Fruit fly (Drosophila melanogaster): Measurements from ENCODE around the gene CG3823.
A peak's percentile ranks its signal among the peaks of the same experiment; 100 is the strongest.

The CG3823 gene

DNA sequence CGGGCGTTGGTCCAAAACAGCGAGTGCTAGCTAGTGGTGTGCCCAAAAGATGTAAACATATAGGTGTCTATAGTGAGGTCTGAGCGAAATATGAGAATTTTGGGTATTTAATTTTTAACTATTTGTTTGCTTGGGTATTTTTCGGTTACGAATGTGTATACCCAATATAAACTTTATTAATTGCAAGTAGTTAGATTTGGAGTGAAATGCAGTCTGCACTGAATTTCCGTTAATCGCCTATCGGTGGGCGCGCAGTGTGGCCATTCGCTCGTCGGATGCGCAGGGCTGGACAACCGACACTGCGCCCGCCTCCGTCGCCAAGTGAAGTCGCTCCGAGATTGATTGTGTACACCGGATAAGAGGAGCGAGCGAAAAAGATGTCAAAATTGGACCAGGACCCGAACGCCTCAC is 8.6 kb upstream of the CG3823 start, which contains the start of the genes CG15891 and CG3815 (continued):
- no peak for TF ChIP-seq Doc3 (GFP tag; IDR thresholded peaks at IDR 0.05; ENCODE audit: partially characterized antibody)
- no peak for TF ChIP-seq CG6854 (GFP tag; optimal IDR thresholded peaks at IDR 0.05)
- peak; percentile 42; the same call in 1 of the 2 replicates for TF ChIP-seq CG6272 (GFP tag; IDR thresholded peaks at IDR 0.05)
- TF ChIP-seq ttk (GFP tag; IDR thresholded peaks at IDR 0.05), result no peak
- TF ChIP-seq grn (GFP tag; optimal IDR thresholded peaks at IDR 0.05), result peak; percentile 66
- TF ChIP-seq CG17385 (GFP tag; optimal IDR thresholded peaks at IDR 0.05), result no peak
- TF ChIP-seq btn (GFP tag; optimal IDR thresholded peaks at IDR 0.05), result no peak
- TF ChIP-seq stwl (tag; optimal IDR thresholded peaks at IDR 0.05), result peak; percentile 82
- TF ChIP-seq Opbp (GFP tag; IDR thresholded peaks at IDR 0.05; ENCODE audit: partially characterized antibody), result 0 out of 3 replicates have a peak, but pooled peaks have one; percentile 48
- no peak for TF ChIP-seq Lim3 (GFP tag; IDR thresholded peaks at IDR 0.05)
- TF ChIP-seq dati (GFP tag; IDR thresholded peaks at IDR 0.05), result no peak
- no peak for TF ChIP-seq Awh (GFP tag; IDR thresholded peaks at IDR 0.05)
- peak; percentile 44 for TF ChIP-seq unpg (GFP tag; optimal IDR thresholded peaks at IDR 0.05)
- peak; percentile 67 for TF ChIP-seq CG34376 (GFP tag; optimal IDR thresholded peaks at IDR 0.05)
- no peak for TF ChIP-seq hkb (optimal IDR thresholded peaks at IDR 0.05)
- 0 out of 2 replicates have a peak, but pooled peaks have one; percentile 21 for TF ChIP-seq hkb (GFP tag; IDR thresholded peaks at IDR 0.05)
- peak; percentile 97 for TF ChIP-seq Sry-β (GFP tag; optimal IDR thresholded peaks at IDR 0.05)
- peak; percentile 47 for TF ChIP-seq Hsf (GFP tag; optimal IDR thresholded peaks at IDR 0.05)
- TF ChIP-seq CG31441 (GFP tag; IDR thresholded peaks at IDR 0.05), result no peak; the same call in 1 of the 2 replicates
- peak; percentile 48 to 53 for TF ChIP-seq dpn (GFP tag; optimal IDR thresholded peaks at IDR 0.05)
- TF ChIP-seq Camta (GFP tag; optimal IDR thresholded peaks at IDR 0.05), result peak; percentile 33
- 0 out of 2 replicates have a peak, but pooled peaks have one; percentile 28 for TF ChIP-seq CG32767 (GFP tag; IDR thresholded peaks at IDR 0.05)
- TF ChIP-seq dimm (GFP tag; IDR thresholded peaks at IDR 0.05), result no peak
- TF ChIP-seq lilli (GFP tag; optimal IDR thresholded peaks at IDR 0.05), result peak; percentile 68
- peak; percentile 22 for TF ChIP-seq Antp (GFP tag; optimal IDR thresholded peaks at IDR 0.05)
- peak; percentile 42 for TF ChIP-seq CG10147 (GFP tag; optimal IDR thresholded peaks at IDR 0.05)
- no peak for TF ChIP-seq bbx (GFP tag; IDR thresholded peaks at IDR 0.05; ENCODE audit: partially characterized antibody)
- no peak for TF ChIP-seq CG18764 (GFP tag; optimal IDR thresholded peaks at IDR 0.05)
- peak; percentile 61 for TF ChIP-seq CG30403 (GFP tag; optimal IDR thresholded peaks at IDR 0.05)
- peak; percentile 57 for TF ChIP-seq crol (GFP tag; IDR thresholded peaks at IDR 0.05)
- no peak for TF ChIP-seq CG7963 (GFP tag; IDR thresholded peaks at IDR 0.05; ENCODE audit: partially characterized antibody)
- TF ChIP-seq ro (GFP tag; IDR thresholded peaks at IDR 0.05), result no peak
- TF ChIP-seq CG15601 (tag; optimal IDR thresholded peaks at IDR 0.05), result no peak
- no peak for TF ChIP-seq pros (GFP tag; optimal IDR thresholded peaks at IDR 0.05)
- peak; percentile 18 for TF ChIP-seq Bdp1 (GFP tag; optimal IDR thresholded peaks at IDR 0.05)
- peak; percentile 71 for TF ChIP-seq phol (tag; optimal IDR thresholded peaks at IDR 0.05)
- peak; percentile 25 for TF ChIP-seq pnt (GFP tag; optimal IDR thresholded peaks at IDR 0.05)
- TF ChIP-seq CG8924 (tag; optimal IDR thresholded peaks at IDR 0.05), result peak; percentile 55
- TF ChIP-seq CG18619 (GFP tag; optimal IDR thresholded peaks at IDR 0.05), result peak; percentile 69
- TF ChIP-seq trh (GFP tag; optimal IDR thresholded peaks at IDR 0.05), result no peak
- TF ChIP-seq CG10274 (GFP tag; optimal IDR thresholded peaks at IDR 0.05), result no peak
- TF ChIP-seq CG1529 (GFP tag; optimal IDR thresholded peaks at IDR 0.05), result no peak
- TF ChIP-seq tx (GFP tag; optimal IDR thresholded peaks at IDR 0.05), result peak; percentile 28
- peak in 1 of 2 experiments; percentile 41 for TF ChIP-seq bsh (GFP tag; optimal IDR thresholded peaks at IDR 0.05)
- peak; percentile 17 for TF ChIP-seq Lhr (GFP tag; optimal IDR thresholded peaks at IDR 0.05)
- TF ChIP-seq Hand (GFP tag; optimal IDR thresholded peaks at IDR 0.05), result no peak
- no peak for TF ChIP-seq scrt (GFP tag; optimal IDR thresholded peaks at IDR 0.05)
- no peak for TF ChIP-seq fd96Cb (tag; optimal IDR thresholded peaks at IDR 0.05)
- no peak for TF ChIP-seq ab (GFP tag; optimal IDR thresholded peaks at IDR 0.05)
- no peak for TF ChIP-seq Tbp (GFP tag; optimal IDR thresholded peaks at IDR 0.05)
- TF ChIP-seq CG13624 (GFP tag; optimal IDR thresholded peaks at IDR 0.05), result peak; percentile 88

Measured in whole organism, embryonic.